Fruit fly (Drosophila melanogaster): Measurements from ENCODE around the gene CG43235.

CG43235 gene

DNA sequence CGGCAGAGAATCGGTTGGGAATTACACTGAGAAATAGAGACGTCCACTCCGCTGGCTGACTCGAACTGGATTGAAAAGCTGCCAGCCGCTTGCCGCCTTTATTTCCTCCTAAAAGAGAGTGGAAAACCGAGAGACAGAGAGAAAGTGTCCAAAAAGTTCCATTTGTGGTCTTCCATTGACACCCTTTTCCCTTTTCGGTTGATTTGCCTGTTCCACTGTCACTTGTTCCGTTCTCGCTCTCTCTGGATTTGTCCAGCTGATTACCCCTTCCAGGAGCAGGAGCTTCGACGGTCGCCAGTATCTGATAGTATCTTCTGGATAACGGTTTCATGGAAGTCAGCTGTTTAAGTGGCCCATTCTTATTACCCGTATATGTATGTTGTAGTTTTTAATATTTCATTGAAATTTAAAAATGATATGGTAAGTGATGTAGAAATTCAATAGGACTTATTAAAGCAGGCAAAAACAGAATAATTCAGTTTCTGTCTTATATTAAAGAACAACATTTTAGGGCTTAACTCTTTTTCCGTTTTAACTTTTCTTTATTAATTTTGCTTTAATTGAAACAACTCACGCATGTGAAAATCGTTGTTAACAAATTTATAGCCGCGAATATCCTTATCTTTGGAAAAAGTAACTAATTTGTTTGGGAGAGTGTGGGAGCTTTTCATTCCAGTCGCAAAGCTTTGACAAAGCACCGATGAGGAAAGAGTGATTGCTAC is 17.6 kb upstream of the CG43235 start, which contains the start of gene Slob (continued):
- TF ChIP-seq CG15514 (GFP tag; optimal IDR thresholded peaks at IDR 0.05), result peak; percentile 3
- TF ChIP-seq CG4424 (GFP tag; optimal IDR thresholded peaks at IDR 0.05), result no peak
- TF ChIP-seq Hr51 (GFP tag; optimal IDR thresholded peaks at IDR 0.05), result peak in 1 of 2 experiments; percentile 1
- TF ChIP-seq dmrt99B (tag; optimal IDR thresholded peaks at IDR 0.05), result peak; percentile 30
- no peak for TF ChIP-seq shn (GFP tag; optimal IDR thresholded peaks at IDR 0.05)
- TF ChIP-seq Optix (GFP tag; IDR thresholded peaks at IDR 0.05), result no peak
- TF ChIP-seq kay (GFP tag; optimal IDR thresholded peaks at IDR 0.05), result no peak
- TF ChIP-seq lab (GFP tag; optimal IDR thresholded peaks at IDR 0.05), result peak; percentile 29
- TF ChIP-seq Fer1 (GFP tag; optimal IDR thresholded peaks at IDR 0.05), result peak; percentile 20
- no peak for TF ChIP-seq da (GFP tag; optimal IDR thresholded peaks at IDR 0.05)
- peak; percentile 2 for TF ChIP-seq Sox100B (GFP tag; optimal IDR thresholded peaks at IDR 0.05)
- no peak for TF ChIP-seq Rx (GFP tag; IDR thresholded peaks at IDR 0.05)
- peak; percentile 87 for TF ChIP-seq pfk (GFP tag; optimal IDR thresholded peaks at IDR 0.05)
- peak; percentile 8 for TF ChIP-seq Sox102F (GFP tag; optimal IDR thresholded peaks at IDR 0.05)
- no peak for TF ChIP-seq jigr1 (GFP tag; IDR thresholded peaks at IDR 0.05)
- TF ChIP-seq CG10147 (GFP tag; optimal IDR thresholded peaks at IDR 0.05), result peak; percentile 44

DNA sequence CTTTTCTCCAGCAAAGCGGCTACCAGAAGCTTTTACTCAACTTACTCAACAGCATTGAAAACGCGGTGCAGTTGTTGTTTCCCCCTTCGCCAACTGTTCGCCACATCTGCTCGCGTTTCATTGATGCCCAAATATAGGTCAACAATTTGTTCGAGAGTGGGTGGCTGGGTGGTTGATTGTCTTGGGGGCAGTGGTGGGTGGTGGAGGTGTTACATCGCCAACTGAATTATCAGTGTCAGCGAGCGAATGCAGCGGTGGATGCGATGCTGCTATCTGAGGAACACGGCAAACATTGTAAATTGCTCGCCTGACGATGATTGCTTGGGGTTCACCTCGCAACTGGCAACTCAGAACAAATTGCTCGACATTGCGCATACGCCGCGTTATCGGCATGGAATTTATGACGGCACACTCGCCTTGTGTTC is 17.1 kb upstream of the CG43235 start:
- no peak for TF ChIP-seq CG2129 (GFP tag; IDR thresholded peaks at IDR 0.05; ENCODE audit: partially characterized antibody)
- no peak for TF ChIP-seq hth (optimal IDR thresholded peaks at IDR 0.05)
- peak; percentile 29 for TF ChIP-seq Med (GFP tag)
- peak; percentile 57; the same call in 1 of the 3 replicates for TF ChIP-seq sr (GFP tag; IDR thresholded peaks at IDR 0.05)
- no peak for TF ChIP-seq Taf1 (GFP tag; IDR thresholded peaks at IDR 0.05)
- TF ChIP-seq yki (optimal IDR thresholded peaks at IDR 0.05), result no peak
- TF ChIP-seq nau (GFP tag; optimal IDR thresholded peaks at IDR 0.05), result peak; percentile 5
- TF ChIP-seq CG13287 (GFP tag; IDR thresholded peaks at IDR 0.05; ENCODE audit: partially characterized antibody), result no peak
- no peak for TF ChIP-seq CG11093 (GFP tag; IDR thresholded peaks at IDR 0.05)
- 0 out of 2 replicates have a peak, but pooled peaks have one; percentile 14 for TF ChIP-seq Rfx (GFP tag; IDR thresholded peaks at IDR 0.05)
- TF ChIP-seq luna (GFP tag; optimal IDR thresholded peaks at IDR 0.05), result no peak
- TF ChIP-seq z (GFP tag; IDR thresholded peaks at IDR 0.05), result peak; percentile 91
- TF ChIP-seq chinmo (GFP tag; IDR thresholded peaks at IDR 0.05; ENCODE audit: partially characterized antibody), result peak; percentile 76; the same call in 3 of the 4 replicates
- TF ChIP-seq sd (tag; optimal IDR thresholded peaks at IDR 0.05), result peak; percentile 52
- TF ChIP-seq Doc3 (GFP tag; IDR thresholded peaks at IDR 0.05; ENCODE audit: partially characterized antibody), result no peak
- no peak for TF ChIP-seq onecut (GFP tag; IDR thresholded peaks at IDR 0.05)
- no peak for TF ChIP-seq wdn (GFP tag; IDR thresholded peaks at IDR 0.05)
- TF ChIP-seq H2.0 (GFP tag; IDR thresholded peaks at IDR 0.05), result no peak
- TF ChIP-seq CG4730 (GFP tag; IDR thresholded peaks at IDR 0.05), result no peak
- no peak for TF ChIP-seq CG1792 (GFP tag; optimal IDR thresholded peaks at IDR 0.05)
- TF ChIP-seq CG12236 (GFP tag; optimal IDR thresholded peaks at IDR 0.05), result no peak
- no peak for TF ChIP-seq Hey (tag; optimal IDR thresholded peaks at IDR 0.05)
- peak; percentile 81 for TF ChIP-seq CG12769 (tag; optimal IDR thresholded peaks at IDR 0.05)
- no peak for TF ChIP-seq CG9932 (GFP tag; IDR thresholded peaks at IDR 0.05)
- TF ChIP-seq crc (GFP tag; optimal IDR thresholded peaks at IDR 0.05), result no peak
- no peak for TF ChIP-seq gfzf (GFP tag; optimal IDR thresholded peaks at IDR 0.05)
- no peak for TF ChIP-seq CG13894 (tag; optimal IDR thresholded peaks at IDR 0.05)
- TF ChIP-seq CG17612 (GFP tag; IDR thresholded peaks at IDR 0.05), result no peak
- TF ChIP-seq zf30C (GFP tag; optimal IDR thresholded peaks at IDR 0.05), result no peak
- peak; percentile 30 for TF ChIP-seq mirr (GFP tag; optimal IDR thresholded peaks at IDR 0.05)
- TF ChIP-seq CG7372 (GFP tag; IDR thresholded peaks at IDR 0.05), result 0 out of 2 replicates have a peak, but pooled peaks have one; percentile 14
- TF ChIP-seq Scr (GFP tag; IDR thresholded peaks at IDR 0.05; ENCODE audit: partially characterized antibody), result no peak
